Comparison of ENCODE assay signal across 1 worm cellular context in genomic region chrIV:4745422-4745821, ce11.
TF ChIP-seq lines count a peak whose summit lies in the region.

TSS of gene timm-17B.1 (minus strand) at chrIV:4745492.

TF ChIP-seq in whole organism, L1 larva, 84 proteins besides CTCF, POLR2A, EP300 and RAD21 (continued from another document):
- peak; percentile 67 for TF ChIP-seq snpc-4 (tag; optimal IDR thresholded peaks at IDR 0.05; lab: Kevin White, UChicago)
- TF ChIP-seq hlh-4 (tag; optimal IDR thresholded peaks at IDR 0.05; lab: Kevin White, UChicago), result no peak
- TF ChIP-seq lir-3 (tag; optimal IDR thresholded peaks at IDR 0.05; lab: Kevin White, UChicago; ENCODE audit: poor library complexity), result peak; percentile 45
- TF ChIP-seq C16A3.4 (tag; optimal IDR thresholded peaks at IDR 0.05; lab: Kevin White, UChicago), result peak; percentile 79
- peak; percentile 72 for TF ChIP-seq dsc-1 (tag; optimal IDR thresholded peaks at IDR 0.05; lab: Kevin White, UChicago)
- no peak for TF ChIP-seq zip-4 (GFP tag; optimal IDR thresholded peaks at IDR 0.05; lab: Kevin White, UChicago)
- no peak for TF ChIP-seq nhr-12 (tag; optimal IDR thresholded peaks at IDR 0.05; lab: Kevin White, UChicago)
- peak; percentile 71 to 79 for TF ChIP-seq efl-1 (optimal IDR thresholded peaks at IDR 0.05; lab: Kevin White, UChicago)
- TF ChIP-seq efl-1 (GFP tag; optimal IDR thresholded peaks at IDR 0.05 in 1 of 2; lab: Kevin White, UChicago), result peak; percentile 76 to 97
- peak; percentile 44 for TF ChIP-seq sox-4 (tag; optimal IDR thresholded peaks at IDR 0.05; lab: Kevin White, UChicago)
- TF ChIP-seq unc-30 (tag; optimal IDR thresholded peaks at IDR 0.05; lab: Kevin White, UChicago), result no peak
- TF ChIP-seq ceh-88 (GFP tag; IDR thresholded peaks at IDR 0.05; lab: Robert Waterston, UW), result no peak
- no peak for TF ChIP-seq fkh-10 (GFP tag; optimal IDR thresholded peaks at IDR 0.05; lab: Kevin White, UChicago)
- no peak for TF ChIP-seq nhr-76 (tag; optimal IDR thresholded peaks at IDR 0.05; lab: Kevin White, UChicago)
- TF ChIP-seq lsy-2 (tag; optimal IDR thresholded peaks at IDR 0.05; lab: Kevin White, UChicago), result peak; percentile 96
- peak; percentile 34 for TF ChIP-seq ceh-90 (tag; optimal IDR thresholded peaks at IDR 0.05; lab: Kevin White, UChicago)
- no peak for TF ChIP-seq nhr-28 (tag; optimal IDR thresholded peaks at IDR 0.05; lab: Kevin White, UChicago)
- TF ChIP-seq grh-1 (GFP tag; IDR thresholded peaks at IDR 0.05; lab: Robert Waterston, UW), result peak; percentile 63
